Fruit fly (Drosophila melanogaster): ENCODE measurements around the gene CG13796.

- TF ChIP-seq CTCF (optimal IDR thresholded peaks at IDR 0.05): no peak
- TF ChIP-seq CG8478 (optimal IDR thresholded peaks at IDR 0.05): no peak
Observed at dm6 chr2L:7777979-7778692, 45.7 kb upstream of the CG13796 start, which contains the start of gene CG7179.

Data from S2 (cell line).